Worm (Caenorhabditis elegans): ENCODE data around the gene cex-1.

DNA sequence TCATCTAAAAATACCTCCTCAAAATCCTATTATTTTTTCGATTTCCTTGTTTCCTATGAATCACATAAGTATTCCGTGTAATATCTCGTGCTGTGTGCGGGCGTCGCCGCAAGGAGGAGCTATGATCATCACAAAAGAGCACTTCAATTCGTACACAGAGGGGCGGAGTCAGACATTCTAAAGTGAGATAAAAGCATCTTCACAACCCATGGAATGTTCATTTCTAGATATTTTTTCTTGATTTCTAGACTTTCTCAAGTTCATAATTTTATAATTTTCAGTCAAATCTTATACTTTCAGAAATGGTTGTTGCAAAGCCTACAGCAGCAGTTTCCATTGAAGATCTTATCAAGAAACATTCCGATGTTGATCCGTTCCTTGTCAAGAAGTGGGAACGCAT, at the start of gene cex-1:
- no peak for TF ChIP-seq scrt-1 (GFP tag; IDR thresholded peaks at IDR 0.05)
- TF ChIP-seq ceh-13 (GFP tag; optimal IDR thresholded peaks at IDR 0.05), result no peak
- TF ChIP-seq hnd-1 (tag; optimal IDR thresholded peaks at IDR 0.05), result no peak
- TF ChIP-seq sea-1 (GFP tag; conservative IDR thresholded peaks at IDR 0.05), result no peak
- no peak for TF ChIP-seq hmbx-1 (tag; optimal IDR thresholded peaks at IDR 0.05)
- no peak for TF ChIP-seq ama-1 (optimal IDR thresholded peaks at IDR 0.05)

Measured in whole organism, early embryonic.